Fruit fly (Drosophila melanogaster) whole organism, prepupa: ENCODE results near the gene CG14223.

Experiments used
- Blimp-1 ChIP-seq: fragments of 200-800 bp; sonication (Bioruptor generic); optimal IDR thresholded peaks from 3 replicates; lab custom pipeline; 2017; ENCODE audit warnings: missing biosample characterization, missing genetic modification characterization, mild to moderate bottlenecking, moderate library complexity, missing genetic modification reagents
- CG10669 ChIP-seq: fragments of 200-800 bp; sonication (Bioruptor generic); optimal IDR thresholded peaks from 3 replicates; lab custom pipeline; 2018; ENCODE audit warnings: missing biosample characterization, mild to moderate bottlenecking, missing genetic modification characterization, moderate library complexity
- CG16779 ChIP-seq: fragments of 200-800 bp; sonication (Bioruptor generic); optimal IDR thresholded peaks from 3 replicates; lab custom pipeline; 2017; ENCODE audit warnings: missing biosample characterization, mild to moderate bottlenecking, missing genetic modification characterization
- CG34406 ChIP-seq: fragments of 200-800 bp; sonication (Bioruptor generic); optimal IDR thresholded peaks from 3 replicates; lab custom pipeline; 2016; ENCODE audit warnings: missing biosample characterization, missing genetic modification characterization
- CG3919 ChIP-seq: fragments of 200-800 bp; sonication (Bioruptor generic); optimal IDR thresholded peaks from 3 replicates; lab custom pipeline; 2016; ENCODE audit warnings: missing biosample characterization, missing genetic modification characterization
- CG6808 ChIP-seq: fragments of 200-800 bp; sonication (Bioruptor generic); optimal IDR thresholded peaks from 3 replicates; lab custom pipeline; 2017; ENCODE audit warnings: missing biosample characterization, missing genetic modification characterization, mild to moderate bottlenecking, moderate library complexity, missing genetic modification reagents
- CG8319 ChIP-seq: fragments of 200-800 bp; sonication (Bioruptor generic); optimal IDR thresholded peaks from 3 replicates; lab custom pipeline; 2016; ENCODE audit warnings: missing biosample characterization, missing genetic modification characterization
- Smox ChIP-seq: fragments of 200-800 bp; sonication (Bioruptor generic); optimal IDR thresholded peaks from 3 replicates; lab custom pipeline; 2016; ENCODE audit warnings: missing biosample characterization, missing genetic modification characterization
- dsx ChIP-seq: fragments of 200-800 bp; optimal IDR thresholded peaks from 3 replicates; lab custom pipeline; 2019; ENCODE audit warnings: missing biosample characterization, mild to moderate bottlenecking, missing genetic modification characterization, moderate library complexity; ENCODE audit not compliant: poor library complexity, severe bottlenecking
- eg ChIP-seq: fragments of 200-800 bp; sonication (Bioruptor generic); IDR thresholded peaks from 3 replicates; pipeline ENCODE4 v1.3.6; 2022; ENCODE audit warnings: missing biosample characterization, missing genetic modification characterization
- lz ChIP-seq: fragments of 200-800 bp; sonication (Bioruptor generic); optimal IDR thresholded peaks from 3 replicates; lab custom pipeline; 2016; ENCODE audit warnings: missing biosample characterization, missing genetic modification characterization
- pdm3 ChIP-seq: fragments of 200-800 bp; sonication (Bioruptor generic); optimal IDR thresholded peaks from 3 replicates; lab custom pipeline; 2016; ENCODE audit warnings: missing biosample characterization, missing genetic modification characterization

dm6 chrX:19625405-19625804 lies 38.4 kb downstream of the CG14223 start, which contains the start of gene CG14212:
- TF ChIP-seq CG3919 (GFP tag; lab: Kevin White, UChicago) (no peak), eg (GFP tag; lab: Robert Waterston, UW) (no peak), CG16779 (tag; lab: Kevin White, UChicago) (no peak), pdm3 (GFP tag; lab: Kevin White, UChicago) (no peak), Blimp-1 (no peak), CG8319 (GFP tag; lab: Kevin White, UChicago) (no peak), CG34406 (GFP tag; lab: Kevin White, UChicago) (no peak), CG10669 (GFP tag; lab: Kevin White, UChicago) (no peak), lz (no peak), dsx (GFP tag; lab: Kevin White, UChicago) (no peak), Smox (no peak), CG6808 (GFP tag; lab: Kevin White, UChicago) (no peak)
